Worm (Caenorhabditis elegans) whole organism, L1 larva: ENCODE results near the gene chdh-1.

Experiments
- F16B12.6 ChIP-seq: fragments of 150-350 bp; optimal IDR thresholded peaks from 2 replicates; lab custom pipeline; 2014; ENCODE audit warnings: missing biosample characterization, missing genetic modification characterization
- aly-2 ChIP-seq: fragments of 150-350 bp; optimal IDR thresholded peaks from 2 replicates; lab custom pipeline; 2014; ENCODE audit warnings: missing biosample characterization, missing genetic modification characterization
- blmp-1 ChIP-seq: fragments of 150-350 bp; optimal IDR thresholded peaks from 2 replicates; lab custom pipeline; 2014; ENCODE audit warnings: missing biosample characterization, missing genetic modification characterization
- ceh-82 ChIP-seq, 3 experiments: fragments of 150-350 bp in 1 of 3; sonication (generic microtip) in 2 of 3; optimal IDR thresholded peaks; 2 replicates each; lab custom pipeline; 2014 to 2017; ENCODE audit warnings: missing biosample characterization in 3 of 3, missing genetic modification characterization in 3 of 3
- ceh-88 ChIP-seq: fragments of 200-800 bp; sonication (Bioruptor generic); IDR thresholded peaks from 2 replicates; pipeline ENCODE4 v1.3.6; 2022; ENCODE audit warnings: missing genetic modification characterization, missing compliant biosample characterization
- ces-1 ChIP-seq: fragments of 150-350 bp; optimal IDR thresholded peaks from 2 replicates; lab custom pipeline; 2014; ENCODE audit warnings: missing biosample characterization, missing genetic modification reagents, missing genetic modification characterization
- dpl-1 ChIP-seq, 3 experiments: fragments of 150-350 bp in 2 of 3; sonication (generic microtip) in 1 of 3; optimal IDR thresholded peaks; 2 replicates each; lab custom pipeline; 2014 to 2017; ENCODE audit warnings: missing biosample characterization in 3 of 3, missing genetic modification characterization in 3 of 3, missing genetic modification reagents in 3 of 3
- dsc-1 ChIP-seq: sonication (generic microtip); optimal IDR thresholded peaks from 2 replicates; lab custom pipeline; 2016; ENCODE audit warnings: mild to moderate bottlenecking, missing genetic modification characterization, missing compliant biosample characterization
- efl-1 ChIP-seq, 4 experiments: fragments of 150-350 bp; optimal IDR thresholded peaks in 3 of 4; peaks in 1 of 4; 1 replicate in 1 of 4; 2 replicates in 3 of 4; lab custom pipeline; 2014; ENCODE audit warnings: missing biosample characterization in 2 of 4, missing genetic modification characterization in 2 of 4, missing genetic modification reagents in 2 of 4
- efl-3 ChIP-seq: fragments of 200-800 bp; sonication (Bioruptor generic); optimal IDR thresholded peaks from 2 replicates; lab custom pipeline; 2018; ENCODE audit warnings: mild to moderate bottlenecking, missing genetic modification characterization, missing compliant biosample characterization
- elt-2 ChIP-seq: sonication (generic microtip); optimal IDR thresholded peaks from 2 replicates; lab custom pipeline; 2016; ENCODE audit warnings: missing genetic modification characterization, mild to moderate bottlenecking, inconsistent platforms, missing compliant biosample characterization, missing genetic modification reagents
- fkh-10 ChIP-seq: sonication (generic microtip); optimal IDR thresholded peaks from 2 replicates; lab custom pipeline; 2017; ENCODE audit warnings: missing biosample characterization, missing genetic modification reagents, missing genetic modification characterization
- fkh-4 ChIP-seq: sonication (generic microtip); optimal IDR thresholded peaks from 2 replicates; lab custom pipeline; 2016; ENCODE audit warnings: missing compliant biosample characterization, missing genetic modification characterization, borderline replicate concordance
- grh-1 ChIP-seq: fragments of 200-800 bp; sonication (Bioruptor generic); IDR thresholded peaks from 2 replicates; pipeline ENCODE4 v1.3.6; 2022; ENCODE audit warnings: missing genetic modification reagents, missing genetic modification characterization, missing compliant biosample characterization
- hlh-4 ChIP-seq: sonication (generic microtip); optimal IDR thresholded peaks from 2 replicates; lab custom pipeline; 2016; ENCODE audit warnings: mild to moderate bottlenecking, missing genetic modification characterization, missing compliant biosample characterization
- irx-1 ChIP-seq: sonication (generic microtip); optimal IDR thresholded peaks from 2 replicates; lab custom pipeline; 2016; ENCODE audit warnings: missing genetic modification characterization, missing compliant biosample characterization
- jun-1 ChIP-seq: fragments of 150-350 bp; optimal IDR thresholded peaks from 2 replicates; lab custom pipeline; 2014; ENCODE audit warnings: missing biosample characterization, missing genetic modification reagents, missing genetic modification characterization
- lin-14 ChIP-seq: fragments of 200-800 bp; sonication (Bioruptor generic); optimal IDR thresholded peaks from 2 replicates; lab custom pipeline; 2018; ENCODE audit warnings: mild to moderate bottlenecking, missing genetic modification characterization, moderate library complexity, missing compliant biosample characterization
- lin-15B ChIP-seq: fragments of 150-350 bp; sonication (generic microtip); optimal IDR thresholded peaks from 3 replicates; lab custom pipeline; 2014; ENCODE audit warnings: missing biosample characterization, missing genetic modification characterization
- lin-35 ChIP-seq, 2 experiments: fragments of 150-350 bp; optimal IDR thresholded peaks; 2 replicates each; lab custom pipeline; 2014; ENCODE audit warnings: missing biosample characterization in 2 of 2, missing genetic modification characterization in 2 of 2, missing genetic modification reagents in 2 of 2
- lsy-2 ChIP-seq, 2 experiments: fragments of 150-350 bp; optimal IDR thresholded peaks; 2 replicates each; lab custom pipeline; 2014; ENCODE audit warnings: missing biosample characterization in 2 of 2, missing genetic modification characterization in 2 of 2
- mab-9 ChIP-seq: fragments of 200-800 bp; sonication (Bioruptor generic); IDR thresholded peaks from 2 replicates; pipeline ENCODE4 v1.3.6; 2022; ENCODE audit warnings: missing genetic modification reagents, missing genetic modification characterization, missing compliant biosample characterization
- mdl-1 ChIP-seq, 2 experiments: fragments of 150-350 bp; optimal IDR thresholded peaks; 2 replicates each; lab custom pipeline; 2014 to 2017; ENCODE audit warnings: missing biosample characterization in 2 of 2, missing genetic modification characterization in 2 of 2, inconsistent platforms in 1 of 2
- mep-1 ChIP-seq: fragments of 150-350 bp; optimal IDR thresholded peaks from 2 replicates; lab custom pipeline; 2014; ENCODE audit warnings: missing biosample characterization, missing genetic modification characterization
- nhr-47 ChIP-seq: sonication (generic microtip); optimal IDR thresholded peaks from 2 replicates; lab custom pipeline; 2016; ENCODE audit warnings: mild to moderate bottlenecking, missing genetic modification characterization, moderate library complexity, missing compliant biosample characterization
- nhr-71 ChIP-seq: sonication (generic microtip); optimal IDR thresholded peaks from 2 replicates; lab custom pipeline; 2016; ENCODE audit warnings: mild to moderate bottlenecking, missing genetic modification characterization, moderate library complexity, missing compliant biosample characterization
- nhr-76 ChIP-seq: sonication (generic microtip); optimal IDR thresholded peaks from 2 replicates; lab custom pipeline; 2017; ENCODE audit warnings: missing biosample characterization, missing genetic modification characterization
- nhr-77 ChIP-seq: fragments of 150-350 bp; optimal IDR thresholded peaks from 2 replicates; lab custom pipeline; 2014; ENCODE audit warnings: missing biosample characterization, missing genetic modification characterization
- nhr-84 ChIP-seq: sonication (generic microtip); optimal IDR thresholded peaks from 2 replicates; lab custom pipeline; 2017; ENCODE audit warnings: missing biosample characterization, missing genetic modification characterization
- nhr-85 ChIP-seq: sonication (generic microtip); peaks from one replicate; lab custom pipeline; 2016; ENCODE audit warnings: missing genetic modification characterization, inconsistent platforms, missing compliant biosample characterization
- nhr-90 ChIP-seq: sonication (generic microtip); optimal IDR thresholded peaks from 2 replicates; lab custom pipeline; 2016; ENCODE audit warnings: mild to moderate bottlenecking, missing genetic modification characterization, missing compliant biosample characterization; ENCODE audit not compliant: poor library complexity
- pag-3 ChIP-seq: sonication (generic microtip); optimal IDR thresholded peaks from 2 replicates; lab custom pipeline; 2017; ENCODE audit warnings: missing genetic modification characterization, mild to moderate bottlenecking, missing compliant biosample characterization, antibody characterized with exemption, borderline replicate concordance; ENCODE audit not compliant: insufficient read depth
- pqm-1 ChIP-seq: sonication (generic microtip); optimal IDR thresholded peaks from 3 replicates; lab custom pipeline; 2017; ENCODE audit warnings: missing biosample characterization, missing genetic modification characterization
- skn-1 ChIP-seq: fragments of 150-350 bp; optimal IDR thresholded peaks from 2 replicates; lab custom pipeline; 2014; ENCODE audit warnings: missing biosample characterization, missing genetic modification characterization
- snpc-4 ChIP-seq: fragments of 150-350 bp; optimal IDR thresholded peaks from 2 replicates; lab custom pipeline; 2014; ENCODE audit warnings: missing biosample characterization, missing genetic modification characterization
- snu-23 ChIP-seq: sonication (generic microtip); optimal IDR thresholded peaks from 2 replicates; lab custom pipeline; 2016; ENCODE audit warnings: missing genetic modification characterization, missing compliant biosample characterization
- sptf-1 ChIP-seq: fragments of 150-350 bp; optimal IDR thresholded peaks from 2 replicates; lab custom pipeline; 2014; ENCODE audit warnings: missing biosample characterization, missing genetic modification characterization
- tlp-1 ChIP-seq: fragments of 150-350 bp; optimal IDR thresholded peaks from 2 replicates; lab custom pipeline; 2014; ENCODE audit warnings: missing biosample characterization, missing genetic modification characterization
- unc-30 ChIP-seq: sonication (generic microtip); optimal IDR thresholded peaks from 2 replicates; lab custom pipeline; 2017; ENCODE audit warnings: missing biosample characterization, missing genetic modification characterization
- vab-15 ChIP-seq: sonication (generic microtip); optimal IDR thresholded peaks from 2 replicates; lab custom pipeline; 2017; ENCODE audit warnings: missing genotype, mild to moderate bottlenecking, missing genetic modification characterization, missing compliant biosample characterization
- zip-4 ChIP-seq: fragments of 200-800 bp; sonication (Bioruptor generic); optimal IDR thresholded peaks from 2 replicates; lab custom pipeline; 2018; ENCODE audit warnings: mild to moderate bottlenecking, missing genetic modification characterization, moderate library complexity, missing compliant biosample characterization
- ztf-4 ChIP-seq: fragments of 150-350 bp; optimal IDR thresholded peaks from 2 replicates; lab custom pipeline; 2014; ENCODE audit warnings: missing biosample characterization, missing genetic modification characterization

chdh-1 gene

DNA sequence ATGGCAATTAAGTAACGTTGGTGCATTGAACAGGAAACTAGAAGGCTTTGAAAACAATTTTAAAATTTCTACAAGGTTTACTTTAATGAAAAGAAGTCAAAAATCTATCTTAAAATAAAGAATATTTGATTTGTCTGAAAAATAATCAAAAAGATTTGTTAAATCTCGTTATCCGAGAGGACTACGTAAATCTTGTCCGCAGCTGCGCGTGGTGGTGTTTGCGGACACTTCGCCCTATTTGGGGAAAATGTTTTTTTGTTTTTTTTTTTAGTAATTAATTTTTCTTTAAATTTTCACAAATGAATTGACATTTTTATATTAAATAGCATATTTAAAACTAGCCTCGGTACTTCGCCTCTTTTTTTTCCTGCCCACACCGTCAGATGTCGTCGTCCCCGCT lies 14.8 kb downstream of the chdh-1 start (continued):
- TF ChIP-seq nhr-84 (tag; lab: Kevin White, UChicago) (no peak), efl-1 (optimal IDR thresholded peaks at IDR 0.05; lab: Kevin White, UChicago) (peak; percentile 41 to 66), efl-1 (GFP tag; optimal IDR thresholded peaks at IDR 0.05 in 1 of 2; lab: Kevin White, UChicago) (peak; percentile 59 to 77), snu-23 (GFP tag; lab: Kevin White, UChicago) (peak; percentile 69), unc-30 (tag; lab: Kevin White, UChicago) (no peak), nhr-76 (no peak), F16B12.6 (tag; lab: Kevin White, UChicago) (peak; percentile 90), pag-3 (tag; lab: Kevin White, UChicago) (no peak), ztf-4 (tag; lab: Kevin White, UChicago) (no peak), mdl-1 (tag; optimal IDR thresholded peaks at IDR 0.05; lab: Kevin White, UChicago) (no peak), skn-1 (tag; lab: Kevin White, UChicago) (no peak), fkh-10 (GFP tag; lab: Kevin White, UChicago) (no peak), tlp-1 (tag; lab: Kevin White, UChicago) (no peak), dsc-1 (tag; lab: Kevin White, UChicago) (peak; percentile 67), lin-35 (GFP tag; optimal IDR thresholded peaks at IDR 0.05; lab: Kevin White, UChicago) (peak; percentile 1 to 52), nhr-77 (tag; lab: Kevin White, UChicago) (no peak), blmp-1 (tag; lab: Kevin White, UChicago) (no peak), ceh-82 (tag; optimal IDR thresholded peaks at IDR 0.05; lab: Kevin White, UChicago) (peak; percentile 39 to 57 (median 44)), snpc-4 (tag; lab: Kevin White, UChicago) (no peak), vab-15 (tag; lab: Kevin White, UChicago) (no peak), nhr-90 (peak; percentile 17), mep-1 (tag; lab: Kevin White, UChicago) (peak; percentile 76), mab-9 (no peak), grh-1 (GFP tag; lab: Robert Waterston, UW) (no peak), fkh-4 (tag; lab: Kevin White, UChicago) (no peak), ceh-88 (GFP tag; lab: Robert Waterston, UW) (peak; percentile 15; the same call in 1 of the 2 replicates), ces-1 (GFP tag; lab: Kevin White, UChicago) (no peak), zip-4 (GFP tag; lab: Kevin White, UChicago) (no peak), nhr-47 (tag; lab: Kevin White, UChicago) (no peak), sptf-1 (no peak), lin-14 (GFP tag; lab: Kevin White, UChicago) (peak; percentile 72), pqm-1 (tag; lab: Kevin White, UChicago) (no peak), lin-15B (tag; lab: Kevin White, UChicago) (peak; percentile 29), efl-3 (GFP tag; lab: Kevin White, UChicago) (no peak), nhr-85 (tag; lab: Kevin White, UChicago) (peak; percentile 71), nhr-71 (tag; lab: Kevin White, UChicago) (peak; percentile 76), dpl-1 (GFP tag; optimal IDR thresholded peaks at IDR 0.05; lab: Kevin White, UChicago) (peak; percentile 33 to 58 (median 50)), irx-1 (tag; lab: Kevin White, UChicago) (peak; percentile 1), lsy-2 (tag; optimal IDR thresholded peaks at IDR 0.05; lab: Kevin White, UChicago) (peak; percentile 69 to 79), jun-1 (tag; lab: Kevin White, UChicago) (no peak)

DNA sequence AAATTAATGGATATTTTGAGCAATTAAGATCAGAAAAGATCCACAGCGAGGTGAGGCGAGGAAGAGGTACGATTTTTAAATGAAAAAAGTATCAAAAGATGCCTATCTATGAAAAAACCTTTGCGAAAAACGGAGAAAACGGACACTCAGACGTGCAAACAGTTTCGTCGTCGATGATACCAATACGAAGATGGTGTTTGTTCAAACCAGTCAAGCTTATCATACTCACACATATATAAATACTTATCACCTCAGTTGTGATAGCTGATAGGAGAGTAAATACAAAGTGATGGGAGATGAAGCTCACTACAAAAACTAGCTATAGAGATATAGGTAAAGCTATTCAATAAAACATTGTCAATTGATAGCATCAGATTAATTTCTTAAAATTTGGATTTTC lies 18.9 kb downstream of the chdh-1 start:
- TF ChIP-seq aly-2 = no peak
- no peak for TF ChIP-seq hlh-4 (tag; lab: Kevin White, UChicago)
- peak; percentile 6 for TF ChIP-seq lin-14 (GFP tag; lab: Kevin White, UChicago)
- TF ChIP-seq elt-2 (tag; lab: Kevin White, UChicago) = peak; percentile 55
- peak; percentile 19 for TF ChIP-seq tlp-1 (tag; lab: Kevin White, UChicago)
- TF ChIP-seq nhr-85 (tag; lab: Kevin White, UChicago) = no peak
- TF ChIP-seq, all 84 proteins: peak for 3
